Fruit fly (Drosophila melanogaster) whole organism, prepupa: Measurements from ENCODE around the gene Fuca.
A peak's percentile ranks its signal among the peaks of the same experiment; 100 is the strongest.

ENCODE experiments used
- CG10669 ChIP-seq: fragments of 200-800 bp; sonication (Bioruptor generic); optimal IDR thresholded peaks from 3 replicates; lab custom pipeline; 2018; ENCODE audit warnings: missing biosample characterization, mild to moderate bottlenecking, missing genetic modification characterization, moderate library complexity
- CG1621 ChIP-seq: fragments of 200-800 bp; sonication (Bioruptor generic); optimal IDR thresholded peaks from 3 replicates; lab custom pipeline; 2018; ENCODE audit warnings: missing biosample characterization, mild to moderate bottlenecking, missing genetic modification characterization
- CG8319 ChIP-seq: fragments of 200-800 bp; sonication (Bioruptor generic); optimal IDR thresholded peaks from 3 replicates; lab custom pipeline; 2016; ENCODE audit warnings: missing biosample characterization, missing genetic modification characterization
- CG9139 ChIP-seq: fragments of 200-800 bp; sonication (Bioruptor generic); optimal IDR thresholded peaks from 3 replicates; lab custom pipeline; 2017; ENCODE audit warnings: missing biosample characterization, mild to moderate bottlenecking, missing genetic modification characterization
- Eip78C ChIP-seq: fragments of 200-800 bp; sonication (Bioruptor generic); peaks from one replicate; lab custom pipeline; 2016; ENCODE audit warnings: missing biosample characterization, missing genetic modification characterization
- Hr39 ChIP-seq: fragments of 200-800 bp; sonication (Bioruptor generic); optimal IDR thresholded peaks from 2 replicates; lab custom pipeline; 2016; ENCODE audit warnings: missing biosample characterization, missing genetic modification characterization
- Sox15 ChIP-seq: fragments of 200-800 bp; sonication (Bioruptor generic); optimal IDR thresholded peaks from 3 replicates; lab custom pipeline; 2016; ENCODE audit warnings: missing biosample characterization, missing genetic modification characterization
- dac ChIP-seq: fragments of 200-800 bp; sonication (Bioruptor generic); optimal IDR thresholded peaks from 2 replicates; lab custom pipeline; 2017; ENCODE audit warnings: missing biosample characterization, mild to moderate bottlenecking, missing genetic modification characterization
- dsx ChIP-seq: fragments of 200-800 bp; optimal IDR thresholded peaks from 3 replicates; lab custom pipeline; 2019; ENCODE audit warnings: missing biosample characterization, mild to moderate bottlenecking, missing genetic modification characterization, moderate library complexity; ENCODE audit not compliant: poor library complexity, severe bottlenecking

DNA sequence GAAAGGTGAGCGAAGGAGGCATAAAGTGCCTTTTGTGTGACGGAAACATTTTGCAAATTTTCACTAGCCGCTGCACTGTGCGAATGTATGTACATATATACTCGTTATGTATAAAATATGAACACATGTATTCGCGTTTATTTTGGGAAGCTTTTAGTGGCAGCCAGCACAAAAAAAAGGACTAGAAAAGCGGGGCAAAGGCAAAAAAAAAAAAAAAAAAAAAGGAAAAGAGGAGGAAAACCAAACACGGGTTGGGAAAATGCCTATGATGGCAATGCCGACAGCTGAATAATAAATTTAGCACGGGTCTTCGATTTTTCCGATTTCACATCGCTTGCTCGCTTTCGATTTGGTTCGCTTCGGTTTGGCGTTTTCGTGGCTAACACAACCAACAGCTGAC, 26.9 kb upstream of the Fuca start:
- TF ChIP-seq CG10669 (GFP tag; lab: Kevin White, UChicago) (no peak), Eip78C (GFP tag; lab: Kevin White, UChicago) (peak; percentile 11), Hr39 (GFP tag; lab: Kevin White, UChicago) (no peak), Sox15 (GFP tag; lab: Kevin White, UChicago) (no peak), dac (GFP tag; lab: Kevin White, UChicago) (no peak), CG1621 (tag; lab: Kevin White, UChicago) (no peak), dsx (GFP tag; lab: Kevin White, UChicago) (no peak), CG8319 (no peak), CG9139 (GFP tag; lab: Kevin White, UChicago) (no peak)
